Fruit fly (Drosophila melanogaster) whole organism, embryonic: Measurements from ENCODE around the gene CG31776.

ENCODE experiments used
- Atf-2 ChIP-seq: fragments of 200-800 bp; sonication (Bioruptor generic); optimal IDR thresholded peaks from 2 replicates; lab custom pipeline; 2016; ENCODE audit warnings: missing biosample characterization, missing genetic modification characterization
- Atf3 ChIP-seq: fragments of 200-800 bp; sonication (Bioruptor generic); optimal IDR thresholded peaks from 3 replicates; lab custom pipeline; 2016; ENCODE audit warnings: missing biosample characterization, missing genetic modification characterization
- CG12744 ChIP-seq: fragments of 200-800 bp; sonication (Bioruptor generic); optimal IDR thresholded peaks from 2 replicates; lab custom pipeline; 2016; ENCODE audit warnings: missing biosample characterization, missing genetic modification characterization
- CG14441 ChIP-seq: fragments of 200-800 bp; sonication (Bioruptor generic); IDR thresholded peaks from 2 replicates; pipeline ENCODE4 v1.3.6; 2022; ENCODE audit warnings: missing biosample characterization, missing genetic modification characterization
- CG14965 ChIP-seq: fragments of 200-800 bp; sonication (Bioruptor generic); optimal IDR thresholded peaks from 2 replicates; lab custom pipeline; 2016; ENCODE audit warnings: missing biosample characterization, missing genetic modification characterization, borderline replicate concordance
- CG15073 ChIP-seq: fragments of 200-800 bp; sonication (Bioruptor generic); optimal IDR thresholded peaks from 2 replicates; lab custom pipeline; 2016; ENCODE audit warnings: missing biosample characterization, missing genetic modification characterization
- CG1792 ChIP-seq: fragments of 200-800 bp; sonication (Bioruptor generic); optimal IDR thresholded peaks from 2 replicates; lab custom pipeline; 2016; ENCODE audit warnings: missing biosample characterization, missing genetic modification characterization
- CG3163 ChIP-seq: fragments of 200-800 bp; sonication (Bioruptor generic); optimal IDR thresholded peaks from 3 replicates; lab custom pipeline; 2016; ENCODE audit warnings: missing biosample characterization, missing genetic modification characterization
- CG3838 ChIP-seq: fragments of 200-800 bp; sonication (Bioruptor generic); optimal IDR thresholded peaks from 3 replicates; lab custom pipeline; 2016; ENCODE audit warnings: missing biosample characterization, missing genetic modification characterization
- CG3995 ChIP-seq: fragments of 200-800 bp; sonication (Bioruptor generic); optimal IDR thresholded peaks from 3 replicates; lab custom pipeline; 2016; ENCODE audit warnings: missing biosample characterization, missing genetic modification characterization
- CG5180 ChIP-seq: fragments of 200-800 bp; sonication (Bioruptor generic); optimal IDR thresholded peaks from 3 replicates; lab custom pipeline; 2017; ENCODE audit warnings: missing biosample characterization, missing genetic modification characterization, mild to moderate bottlenecking, moderate library complexity, missing genetic modification reagents
- CG6654 ChIP-seq: fragments of 200-800 bp; sonication (Bioruptor generic); optimal IDR thresholded peaks from 2 replicates; lab custom pipeline; 2017; ENCODE audit warnings: missing biosample characterization, mild to moderate bottlenecking, missing genetic modification characterization
- CG6791 ChIP-seq: fragments of 200-800 bp; sonication (Bioruptor generic); IDR thresholded peaks from 3 replicates; pipeline ENCODE4 v1.3.6; 2022; ENCODE audit warnings: missing biosample characterization, missing genetic modification characterization; ENCODE audit not compliant: partially characterized antibody
- CG9609 ChIP-seq: fragments of 200-800 bp; sonication (Bioruptor generic); optimal IDR thresholded peaks from 3 replicates; lab custom pipeline; 2016; ENCODE audit warnings: missing biosample characterization, missing genetic modification characterization
- ERR ChIP-seq: fragments of 200-800 bp; sonication (Bioruptor generic); optimal IDR thresholded peaks from 2 replicates; lab custom pipeline; 2016; ENCODE audit warnings: missing biosample characterization, missing genetic modification characterization
- Gsc ChIP-seq: fragments of 200-800 bp; sonication (Bioruptor generic); IDR thresholded peaks from 2 replicates; pipeline ENCODE4 v1.3.6; 2022; ENCODE audit warnings: missing biosample characterization, missing genetic modification characterization
- H2.0 ChIP-seq: fragments of 200-800 bp; sonication (Bioruptor generic); IDR thresholded peaks from 2 replicates; pipeline ENCODE4 v1.3.6; 2022; ENCODE audit warnings: missing biosample characterization, missing genetic modification characterization
- Hr78 ChIP-seq, 2 experiments: fragments of 200-800 bp in 1 of 2; fragments of >200 bp in 1 of 2; sonication (Bioruptor generic) in 1 of 2; optimal IDR thresholded peaks; 2 replicates each; lab custom pipeline; 2017 to 2019; ENCODE audit warnings: missing biosample characterization in 2 of 2, missing genetic modification characterization in 2 of 2, mild to moderate bottlenecking in 1 of 2, moderate library complexity in 1 of 2
- Myb ChIP-seq: fragments of 200-800 bp; sonication (Bioruptor generic); optimal IDR thresholded peaks from 2 replicates; lab custom pipeline; 2016; ENCODE audit warnings: missing biosample characterization, missing genetic modification characterization
- Oaz ChIP-seq: fragments of 200-800 bp; sonication (Bioruptor generic); IDR thresholded peaks from 2 replicates; pipeline ENCODE4 v1.3.6; 2022; ENCODE audit warnings: missing biosample characterization, missing genetic modification characterization
- Sry-δ ChIP-seq: fragments of 200-800 bp; sonication (Bioruptor generic); optimal IDR thresholded peaks from 2 replicates; lab custom pipeline; 2016; ENCODE audit warnings: missing biosample characterization, missing genetic modification characterization
- Tbp ChIP-seq: fragments of >200 bp; optimal IDR thresholded peaks from 2 replicates; lab custom pipeline; 2018; ENCODE audit warnings: missing biosample characterization, missing genetic modification characterization
- Trl ChIP-seq, 3 experiments: fragments of >200 bp in 2 of 3; fragments of 200-800 bp in 1 of 3; sonication (Bioruptor generic) in 1 of 3; optimal IDR thresholded peaks; 2 replicates in 1 of 3; 3 replicates in 2 of 3; lab custom pipeline; 2016 to 2017; ENCODE audit warnings: missing biosample characterization in 1 of 3, missing genetic modification characterization in 1 of 3
- Usf ChIP-seq: fragments of 200-800 bp; sonication (Bioruptor generic); optimal IDR thresholded peaks from 2 replicates; lab custom pipeline; 2017; ENCODE audit warnings: missing genotype, missing biosample characterization, missing genetic modification characterization
- amos ChIP-seq: fragments of 200-800 bp; sonication (Bioruptor generic); IDR thresholded peaks from 2 replicates; pipeline ENCODE4 v1.3.6; 2022; ENCODE audit warnings: missing biosample characterization, missing genetic modification characterization; ENCODE audit not compliant: partially characterized antibody
- aop ChIP-seq: fragments of 200-800 bp; sonication (Bioruptor generic); IDR thresholded peaks from 2 replicates; pipeline ENCODE4 v1.3.6; 2022; ENCODE audit warnings: missing biosample characterization, missing genetic modification characterization
- cas ChIP-seq: fragments of 200-800 bp; sonication (Bioruptor generic); IDR thresholded peaks from 2 replicates; pipeline ENCODE4 v1.3.6; 2022; ENCODE audit warnings: missing biosample characterization, missing genetic modification characterization
- cg ChIP-seq: fragments of 200-800 bp; sonication (Bioruptor generic); optimal IDR thresholded peaks from 3 replicates; lab custom pipeline; 2019; ENCODE audit warnings: missing biosample characterization, mild to moderate bottlenecking, missing genetic modification characterization, moderate library complexity
- chif ChIP-seq, 2 experiments: fragments of 200-800 bp; sonication (Bioruptor generic); optimal IDR thresholded peaks; 3 replicates each; lab custom pipeline; 2016; ENCODE audit warnings: missing biosample characterization in 2 of 2, missing genetic modification characterization in 2 of 2
- chn ChIP-seq: fragments of 200-800 bp; sonication (Bioruptor generic); optimal IDR thresholded peaks from 2 replicates; lab custom pipeline; 2016; ENCODE audit warnings: missing biosample characterization, missing genetic modification characterization
- crc ChIP-seq: fragments of 200-800 bp; sonication (Bioruptor generic); optimal IDR thresholded peaks from 2 replicates; lab custom pipeline; 2016; ENCODE audit warnings: missing biosample characterization, missing genetic modification characterization
- ham ChIP-seq: fragments of 200-800 bp; sonication (Bioruptor generic); IDR thresholded peaks from 2 replicates; pipeline ENCODE4 v1.3.6; 2022; ENCODE audit warnings: missing biosample characterization, missing genetic modification characterization
- hth ChIP-seq: fragments of >200 bp; optimal IDR thresholded peaks from 2 replicates; lab custom pipeline; 2017; ENCODE audit warnings: inconsistent platforms
- insv ChIP-seq, 2 experiments: fragments of 200-800 bp; sonication (Bioruptor generic); optimal IDR thresholded peaks; 3 replicates each; lab custom pipeline; 2016 to 2018; ENCODE audit warnings: missing biosample characterization in 2 of 2, missing genetic modification characterization in 2 of 2
- kni ChIP-seq: fragments of 200-800 bp; sonication (Bioruptor generic); optimal IDR thresholded peaks from 3 replicates; lab custom pipeline; 2017; ENCODE audit warnings: mild to moderate bottlenecking, missing biosample characterization, missing genetic modification reagents, missing genetic modification characterization
- mam ChIP-seq: fragments of 200-800 bp; sonication (Bioruptor generic); optimal IDR thresholded peaks from 3 replicates; lab custom pipeline; 2016; ENCODE audit warnings: missing biosample characterization, missing genetic modification characterization
- nerfin-1 ChIP-seq: fragments of 200-800 bp; sonication (Bioruptor generic); optimal IDR thresholded peaks from 3 replicates; lab custom pipeline; 2019; ENCODE audit warnings: missing biosample characterization, mild to moderate bottlenecking, missing genetic modification characterization, moderate library complexity
- ranshi ChIP-seq: fragments of 200-800 bp; sonication (Bioruptor generic); IDR thresholded peaks from 2 replicates; pipeline ENCODE4 v1.3.6; 2022; ENCODE audit warnings: missing biosample characterization, missing genetic modification characterization
- sens ChIP-seq: fragments of 200-800 bp; sonication (Bioruptor generic); peaks from one replicate; lab custom pipeline; 2016; ENCODE audit warnings: missing biosample characterization, missing genetic modification characterization
- seq ChIP-seq: fragments of 200-800 bp; sonication (Bioruptor generic); IDR thresholded peaks from 2 replicates; pipeline ENCODE4 v1.3.6; 2022; ENCODE audit warnings: missing biosample characterization, missing genetic modification characterization
- sqz ChIP-seq: fragments of 200-800 bp; sonication (Bioruptor generic); optimal IDR thresholded peaks from 3 replicates; lab custom pipeline; 2018; ENCODE audit warnings: missing biosample characterization, mild to moderate bottlenecking, missing genetic modification characterization
- sr ChIP-seq: fragments of 200-800 bp; sonication (Bioruptor generic); IDR thresholded peaks from 3 replicates; pipeline ENCODE4 v1.3.6; 2022; ENCODE audit warnings: missing biosample characterization, missing genetic modification characterization
- sug ChIP-seq: fragments of 200-800 bp; optimal IDR thresholded peaks from 2 replicates; lab custom pipeline; 2019; ENCODE audit warnings: missing biosample characterization, mild to moderate bottlenecking, missing genetic modification characterization, moderate library complexity
- ttk ChIP-seq: fragments of 200-800 bp; sonication (Bioruptor generic); IDR thresholded peaks from 2 replicates; pipeline ENCODE4 v2.1.2; 2022; ENCODE audit warnings: missing biosample characterization, missing genetic modification characterization
- usp ChIP-seq: fragments of >200 bp; optimal IDR thresholded peaks from 2 replicates; lab custom pipeline; 2017; ENCODE audit warnings: missing biosample characterization, missing genetic modification characterization
- vvl ChIP-seq: fragments of 200-800 bp; sonication (Bioruptor generic); IDR thresholded peaks from 2 replicates; pipeline ENCODE4 v1.3.6; 2022; ENCODE audit warnings: missing biosample characterization, missing genetic modification characterization
- zen2 ChIP-seq: fragments of 200-800 bp; sonication (Bioruptor generic); IDR thresholded peaks from 3 replicates; pipeline ENCODE4 v1.3.6; 2022; ENCODE audit warnings: missing biosample characterization, missing genetic modification characterization; ENCODE audit not compliant: partially characterized antibody

Gene CG31776

dm6 chr2L:3422753-3423152, 47.2 kb upstream of the CG31776 start (continued):
- TF ChIP-seq zen2 (GFP tag; lab: Robert Waterston, UW) (0 out of 3 replicates have a peak, but pooled peaks have one; percentile 25), ranshi (GFP tag; lab: Robert Waterston, UW) (no peak; the same call in 1 of the 2 replicates), sr (0 out of 3 replicates have a peak, but pooled peaks have one; percentile 17), vvl (GFP tag; lab: Robert Waterston, UW) (peak; percentile 49; the same call in 1 of the 2 replicates), CG14965 (GFP tag; lab: Kevin White, UChicago) (no peak), insv (GFP tag; optimal IDR thresholded peaks at IDR 0.05; lab: Kevin White, UChicago) (peak in 1 of 2 experiments; percentile 87), sqz (GFP tag; lab: Kevin White, UChicago) (peak; percentile 17), Tbp (no peak), CG5180 (GFP tag; lab: Kevin White, UChicago) (peak; percentile 98), kni (GFP tag; lab: Kevin White, UChicago) (peak; percentile 19), aop (GFP tag; lab: Robert Waterston, UW) (0 out of 2 replicates have a peak, but pooled peaks have one; percentile 25)

DNA sequence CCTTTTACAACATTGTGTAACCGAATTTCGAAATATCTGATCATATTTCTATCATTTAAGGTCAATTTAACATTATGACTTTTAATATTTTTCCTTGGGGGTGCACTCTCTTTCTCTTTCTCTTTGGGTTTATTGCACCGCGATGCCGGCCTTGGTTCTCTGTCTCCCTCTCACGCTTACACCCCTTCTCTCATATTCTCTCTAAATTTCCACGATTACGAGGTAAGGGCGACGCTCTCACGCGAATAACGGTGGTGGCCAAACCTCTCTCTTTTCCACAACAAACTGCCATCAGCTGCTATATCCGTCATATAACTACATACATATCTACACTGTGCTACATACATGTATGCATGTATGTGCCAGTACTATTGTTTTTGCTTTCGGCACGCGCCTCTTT, 44.0 kb upstream of the CG31776 start:
- TF ChIP-seq Hr78 (GFP tag; optimal IDR thresholded peaks at IDR 0.05; lab: Kevin White, UChicago) (no peak), Gsc (GFP tag; lab: Robert Waterston, UW) (no peak), sens (GFP tag; lab: Kevin White, UChicago) (peak; percentile 12), nerfin-1 (tag; lab: Kevin White, UChicago) (peak; percentile 30), seq (GFP tag; lab: Robert Waterston, UW) (peak; percentile 71; the same call in 1 of the 2 replicates), CG3163 (peak; percentile 80), Trl (optimal IDR thresholded peaks at IDR 0.05; lab: Kevin White, UChicago) (peak; percentile 75 to 77), Trl (GFP tag; optimal IDR thresholded peaks at IDR 0.05; lab: Kevin White, UChicago) (no peak), ttk (GFP tag; lab: Robert Waterston, UW) (peak; percentile 26; the same call in 1 of the 2 replicates), cg (GFP tag; lab: Kevin White, UChicago) (peak; percentile 29), hth (no peak)
- TF ChIP-seq, all 482 proteins: peak for 7

DNA sequence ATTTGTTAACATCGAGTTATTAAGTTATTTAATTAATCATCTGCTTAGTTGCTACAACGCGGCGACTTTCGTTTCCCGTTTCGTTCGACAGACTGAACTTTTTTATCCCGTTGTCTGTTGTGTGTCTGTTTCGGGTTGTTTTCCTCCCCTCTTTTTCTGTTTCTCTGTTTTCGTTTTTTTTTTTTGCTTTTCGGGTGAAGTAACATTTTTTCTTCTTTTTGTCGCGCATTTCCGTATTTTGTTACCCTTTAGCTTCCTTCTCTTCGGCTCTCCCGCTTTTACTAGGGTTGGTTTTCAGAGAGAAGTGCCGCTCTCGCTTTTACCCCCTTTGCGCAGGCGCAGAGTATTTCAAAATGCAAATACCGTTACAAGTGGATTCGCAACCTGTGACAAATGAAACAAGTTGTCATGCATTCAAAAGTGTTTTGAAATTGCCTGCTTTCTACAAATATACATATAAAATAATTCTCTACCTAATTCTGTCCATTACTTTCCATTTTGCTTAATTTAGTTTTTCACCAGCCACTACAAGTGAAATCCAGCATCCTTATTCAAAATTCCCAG, 43.2 kb upstream of the CG31776 start, which contains the start of gene Pgant2:
Gene Pgant2 (minus strand): TSS at position 51 of the 564 bp plus-strand sequence.
- TF ChIP-seq sug (tag; lab: Kevin White, UChicago) (no peak), CG15073 (GFP tag; lab: Kevin White, UChicago) (no peak), CG3995 (GFP tag; lab: Kevin White, UChicago) (peak; percentile 79), CG9609 (GFP tag; lab: Kevin White, UChicago) (no peak), Trl (optimal IDR thresholded peaks at IDR 0.05; lab: Kevin White, UChicago) (peak; percentile 43), Trl (GFP tag; optimal IDR thresholded peaks at IDR 0.05; lab: Kevin White, UChicago) (no peak), nerfin-1 (tag; lab: Kevin White, UChicago) (peak; percentile 95), Oaz (GFP tag; lab: Robert Waterston, UW) (no peak), Usf (GFP tag; lab: Kevin White, UChicago) (no peak), Atf3 (no peak), CG6791 (GFP tag; lab: Robert Waterston, UW) (no peak), CG12744 (GFP tag; lab: Kevin White, UChicago) (no peak), mam (GFP tag; lab: Kevin White, UChicago) (no peak), usp (no peak), CG14441 (no peak), chif (GFP tag; optimal IDR thresholded peaks at IDR 0.05; lab: Kevin White, UChicago) (no peak), Myb (no peak), Atf-2 (GFP tag; lab: Kevin White, UChicago) (no peak), seq (GFP tag; lab: Robert Waterston, UW) (peak; percentile 77), ERR (no peak), H2.0 (no peak), cas (GFP tag; lab: Robert Waterston, UW) (no peak), sr (no peak), CG1792 (GFP tag; lab: Kevin White, UChicago) (no peak), Sry-δ (GFP tag; lab: Kevin White, UChicago) (no peak), sqz (GFP tag; lab: Kevin White, UChicago) (peak; percentile 85), amos (GFP tag; lab: Robert Waterston, UW) (no peak), chn (no peak), ham (no peak), CG6654 (GFP tag; lab: Kevin White, UChicago) (no peak), CG3838 (GFP tag; lab: Kevin White, UChicago) (no peak), crc (GFP tag; lab: Kevin White, UChicago) (no peak)
